Fruit fly (Drosophila melanogaster) whole organism, embryonic: ENCODE measurements around the gene Inx5.
A peak's percentile ranks its signal among the peaks of the same experiment; 100 is the strongest.

Experiments used
- ATbp ChIP-seq: fragments of 200-800 bp; sonication (Bioruptor generic); optimal IDR thresholded peaks from 2 replicates; lab custom pipeline; 2017; ENCODE audit warnings: missing biosample characterization, mild to moderate bottlenecking, missing genetic modification characterization, missing genetic modification reagents
- Asciz ChIP-seq: fragments of 200-800 bp; sonication (Bioruptor generic); optimal IDR thresholded peaks from 2 replicates; lab custom pipeline; 2017; ENCODE audit warnings: missing biosample characterization, mild to moderate bottlenecking, missing genetic modification characterization, missing genetic modification reagents
- Atf3 ChIP-seq: fragments of 200-800 bp; sonication (Bioruptor generic); optimal IDR thresholded peaks from 3 replicates; lab custom pipeline; 2016; ENCODE audit warnings: missing biosample characterization, missing genetic modification characterization
- CG10366 ChIP-seq: fragments of 200-800 bp; sonication (Bioruptor generic); IDR thresholded peaks from 2 replicates; pipeline ENCODE4 v1.3.6; 2022; ENCODE audit warnings: missing biosample characterization, missing genetic modification characterization
- CG11085 ChIP-seq: fragments of 200-800 bp; sonication (Bioruptor generic); IDR thresholded peaks from 2 replicates; pipeline ENCODE4 v1.3.6; 2022; ENCODE audit warnings: missing biosample characterization, missing genetic modification characterization
- CG11504 ChIP-seq: fragments of 200-800 bp; sonication (Bioruptor generic); optimal IDR thresholded peaks from 3 replicates; lab custom pipeline; 2019; ENCODE audit warnings: missing biosample characterization, mild to moderate bottlenecking, missing genetic modification characterization, moderate library complexity
- CG12219 ChIP-seq: fragments of 200-800 bp; sonication (Bioruptor generic); optimal IDR thresholded peaks from 3 replicates; lab custom pipeline; 2018; ENCODE audit warnings: missing biosample characterization, mild to moderate bottlenecking, missing genetic modification characterization
- CG12659 ChIP-seq: fragments of 200-800 bp; sonication (Bioruptor generic); optimal IDR thresholded peaks from 3 replicates; lab custom pipeline; 2017; ENCODE audit warnings: mild to moderate bottlenecking, missing biosample characterization, missing genetic modification reagents, missing genetic modification characterization
- CG13424 ChIP-seq: fragments of 200-800 bp; sonication (Bioruptor generic); optimal IDR thresholded peaks from 2 replicates; lab custom pipeline; 2019; ENCODE audit warnings: missing biosample characterization, mild to moderate bottlenecking, missing genetic modification characterization, moderate library complexity
- CG13894 ChIP-seq: fragments of 200-800 bp; sonication (Bioruptor generic); optimal IDR thresholded peaks from 3 replicates; lab custom pipeline; 2018; ENCODE audit warnings: missing biosample characterization, mild to moderate bottlenecking, missing genetic modification characterization, moderate library complexity
- CG14860 ChIP-seq: fragments of 200-800 bp; sonication (Bioruptor generic); IDR thresholded peaks from 3 replicates; pipeline ENCODE4 v1.3.6; 2022; ENCODE audit warnings: missing biosample characterization, missing genetic modification characterization; ENCODE audit not compliant: partially characterized antibody
- CG15269 ChIP-seq: fragments of 200-800 bp; sonication (Bioruptor generic); optimal IDR thresholded peaks from 2 replicates; lab custom pipeline; 2018; ENCODE audit warnings: missing biosample characterization, mild to moderate bottlenecking, missing genetic modification characterization, moderate library complexity
- CG2678 ChIP-seq: fragments of 200-800 bp; sonication (Bioruptor generic); optimal IDR thresholded peaks from 3 replicates; lab custom pipeline; 2019; ENCODE audit warnings: missing biosample characterization, mild to moderate bottlenecking, missing genetic modification characterization, moderate library complexity
- CG30020 ChIP-seq: fragments of 200-800 bp; optimal IDR thresholded peaks from 2 replicates; lab custom pipeline; 2019; ENCODE audit warnings: missing biosample characterization, mild to moderate bottlenecking, missing genetic modification characterization, moderate library complexity
- CG32532 ChIP-seq: fragments of 200-800 bp; sonication (Bioruptor generic); IDR thresholded peaks from 2 replicates; pipeline ENCODE4 v1.3.6; 2022; ENCODE audit warnings: missing biosample characterization, missing genetic modification characterization
- CG32772 ChIP-seq: fragments of 200-800 bp; sonication (Bioruptor generic); IDR thresholded peaks from 2 replicates; pipeline ENCODE4 v1.3.6; 2022; ENCODE audit warnings: missing biosample characterization, missing genetic modification characterization
- CG4854 ChIP-seq: fragments of 200-800 bp; sonication (Bioruptor generic); optimal IDR thresholded peaks from 2 replicates; lab custom pipeline; 2016; ENCODE audit warnings: missing biosample characterization, missing genetic modification characterization, inconsistent platforms
- CG7745 ChIP-seq: fragments of 200-800 bp; sonication (Bioruptor generic); optimal IDR thresholded peaks from 2 replicates; lab custom pipeline; 2018; ENCODE audit warnings: missing biosample characterization, mild to moderate bottlenecking, missing genetic modification characterization, moderate library complexity
- CoRest ChIP-seq: fragments of 200-800 bp; sonication (Bioruptor generic); optimal IDR thresholded peaks from 3 replicates; lab custom pipeline; 2018; ENCODE audit warnings: missing biosample characterization, mild to moderate bottlenecking, missing genetic modification characterization, moderate library complexity
- D19B ChIP-seq: fragments of 200-800 bp; sonication (Bioruptor generic); optimal IDR thresholded peaks from 2 replicates; lab custom pipeline; 2017; ENCODE audit warnings: missing biosample characterization, mild to moderate bottlenecking, missing genetic modification characterization
- ERR ChIP-seq: fragments of 200-800 bp; sonication (Bioruptor generic); optimal IDR thresholded peaks from 2 replicates; lab custom pipeline; 2016; ENCODE audit warnings: missing biosample characterization, missing genetic modification characterization
- Hr51 ChIP-seq, 2 experiments: fragments of 200-800 bp; sonication (Bioruptor generic); optimal IDR thresholded peaks; 2 replicates in 1 of 2; 3 replicates in 1 of 2; lab custom pipeline; 2016 to 2018; ENCODE audit warnings: missing biosample characterization in 2 of 2, missing genetic modification characterization in 2 of 2, mild to moderate bottlenecking in 1 of 2, moderate library complexity in 1 of 2
- MBD-R2 ChIP-seq: fragments of 200-800 bp; sonication (Bioruptor generic); IDR thresholded peaks from 2 replicates; pipeline ENCODE4 v1.3.6; 2022; ENCODE audit warnings: missing biosample characterization, missing genetic modification characterization
- NC2β ChIP-seq: fragments of 200-800 bp; sonication (Bioruptor generic); optimal IDR thresholded peaks from 2 replicates; lab custom pipeline; 2016; ENCODE audit warnings: missing biosample characterization, missing genetic modification characterization
- Neu2 ChIP-seq: fragments of 200-800 bp; sonication (Bioruptor generic); optimal IDR thresholded peaks from 3 replicates; lab custom pipeline; 2016; ENCODE audit warnings: missing biosample characterization, missing genetic modification characterization, borderline replicate concordance
- Poxn ChIP-seq: fragments of 200-800 bp; sonication (Bioruptor generic); IDR thresholded peaks from 2 replicates; pipeline ENCODE4 v1.3.6; 2022; ENCODE audit warnings: missing biosample characterization, missing genetic modification characterization
- abd-A ChIP-seq: fragments of 200-800 bp; sonication (Bioruptor generic); optimal IDR thresholded peaks from 3 replicates; lab custom pipeline; 2019; ENCODE audit warnings: missing biosample characterization, mild to moderate bottlenecking, missing genetic modification characterization, moderate library complexity
- ap ChIP-seq: fragments of 200-800 bp; sonication (Bioruptor generic); IDR thresholded peaks from 2 replicates; pipeline ENCODE4 v1.3.6; 2022; ENCODE audit warnings: missing biosample characterization, missing genetic modification characterization
- cato ChIP-seq: fragments of 200-800 bp; sonication (Bioruptor generic); optimal IDR thresholded peaks from 2 replicates; lab custom pipeline; 2016; ENCODE audit warnings: missing biosample characterization, missing genetic modification characterization, borderline replicate concordance
- chinmo ChIP-seq: fragments of 200-800 bp; sonication (Bioruptor generic); IDR thresholded peaks from 4 replicates; pipeline ENCODE4 v1.3.6; 2022; ENCODE audit warnings: missing biosample characterization, missing genetic modification characterization; ENCODE audit not compliant: partially characterized antibody
- crc ChIP-seq: fragments of 200-800 bp; sonication (Bioruptor generic); optimal IDR thresholded peaks from 2 replicates; lab custom pipeline; 2016; ENCODE audit warnings: missing biosample characterization, missing genetic modification characterization
- dpn ChIP-seq, 2 experiments: fragments of 200-800 bp; sonication (Bioruptor generic); optimal IDR thresholded peaks; 3 replicates each; lab custom pipeline; 2016; ENCODE audit warnings: missing biosample characterization in 2 of 2, missing genetic modification characterization in 2 of 2
- gsb-n ChIP-seq: fragments of 200-800 bp; sonication (Bioruptor generic); optimal IDR thresholded peaks from 3 replicates; lab custom pipeline; 2018; ENCODE audit warnings: missing biosample characterization, mild to moderate bottlenecking, missing genetic modification characterization
- hbn ChIP-seq: fragments of 200-800 bp; sonication (Bioruptor generic); IDR thresholded peaks from 2 replicates; pipeline ENCODE4 v1.3.6; 2022; ENCODE audit warnings: missing biosample characterization, missing genetic modification characterization; ENCODE audit not compliant: partially characterized antibody
- jing ChIP-seq: fragments of 200-800 bp; sonication (Bioruptor generic); optimal IDR thresholded peaks from 2 replicates; lab custom pipeline; 2018; ENCODE audit warnings: missing biosample characterization, mild to moderate bottlenecking, missing genetic modification characterization
- lab ChIP-seq: fragments of 200-800 bp; sonication (Bioruptor generic); optimal IDR thresholded peaks from 3 replicates; lab custom pipeline; 2017; ENCODE audit warnings: missing biosample characterization, missing genetic modification characterization, mild to moderate bottlenecking, moderate library complexity, missing genetic modification reagents
- lbe ChIP-seq: fragments of 200-800 bp; sonication (Bioruptor generic); optimal IDR thresholded peaks from 2 replicates; lab custom pipeline; 2016; ENCODE audit warnings: missing biosample characterization, mild to moderate bottlenecking, missing genetic modification characterization
- lilli ChIP-seq: fragments of 200-800 bp; sonication (Bioruptor generic); optimal IDR thresholded peaks from 3 replicates; lab custom pipeline; 2016; ENCODE audit warnings: missing biosample characterization, missing genetic modification characterization
- lmd ChIP-seq: fragments of 200-800 bp; sonication (Bioruptor generic); IDR thresholded peaks from 2 replicates; pipeline ENCODE4 v1.3.6; 2022; ENCODE audit warnings: missing biosample characterization, missing genetic modification characterization
- lola ChIP-seq, 3 experiments: fragments of >200 bp in 2 of 3; fragments of 200-800 bp in 1 of 3; sonication (Bioruptor generic) in 1 of 3; optimal IDR thresholded peaks; 2 replicates each; lab custom pipeline; 2017 to 2019; ENCODE audit warnings: missing biosample characterization in 3 of 3, missing genetic modification characterization in 3 of 3, mild to moderate bottlenecking in 1 of 3, moderate library complexity in 1 of 3
- mam ChIP-seq: fragments of 200-800 bp; sonication (Bioruptor generic); optimal IDR thresholded peaks from 3 replicates; lab custom pipeline; 2016; ENCODE audit warnings: missing biosample characterization, missing genetic modification characterization
- nom ChIP-seq: fragments of 200-800 bp; sonication (Bioruptor generic); optimal IDR thresholded peaks from 2 replicates; lab custom pipeline; 2017; ENCODE audit warnings: missing biosample characterization, missing genetic modification characterization, mild to moderate bottlenecking, moderate library complexity, missing genetic modification reagents
- row ChIP-seq: fragments of 200-800 bp; sonication (Bioruptor generic); IDR thresholded peaks from 3 replicates; pipeline ENCODE4 v1.3.6; 2022; ENCODE audit warnings: missing biosample characterization, missing genetic modification characterization
- sc ChIP-seq, 3 experiments: fragments of >200 bp in 2 of 3; fragments of 200-800 bp in 1 of 3; sonication (Bioruptor generic) in 1 of 3; optimal IDR thresholded peaks; 2 replicates in 2 of 3; 3 replicates in 1 of 3; lab custom pipeline; 2017; ENCODE audit warnings: mild to moderate bottlenecking in 1 of 3, missing biosample characterization in 1 of 3, missing genetic modification characterization in 1 of 3, missing genetic modification reagents in 1 of 3
- sd ChIP-seq: fragments of 200-800 bp; sonication (Bioruptor generic); optimal IDR thresholded peaks from 3 replicates; lab custom pipeline; 2018; ENCODE audit warnings: missing biosample characterization, mild to moderate bottlenecking, missing genetic modification characterization, moderate library complexity
- seq ChIP-seq: fragments of 200-800 bp; sonication (Bioruptor generic); IDR thresholded peaks from 2 replicates; pipeline ENCODE4 v1.3.6; 2022; ENCODE audit warnings: missing biosample characterization, missing genetic modification characterization
- sqz ChIP-seq: fragments of 200-800 bp; sonication (Bioruptor generic); optimal IDR thresholded peaks from 3 replicates; lab custom pipeline; 2018; ENCODE audit warnings: missing biosample characterization, mild to moderate bottlenecking, missing genetic modification characterization
- stc ChIP-seq: fragments of 200-800 bp; sonication (Bioruptor generic); IDR thresholded peaks from 2 replicates; pipeline ENCODE4 v1.3.6; 2022; ENCODE audit warnings: missing biosample characterization, missing genetic modification characterization
- toy ChIP-seq: fragments of 200-800 bp; sonication (Bioruptor generic); IDR thresholded peaks from 2 replicates; pipeline ENCODE4 v1.3.6; 2022; ENCODE audit warnings: missing biosample characterization, missing genetic modification characterization
- wdn ChIP-seq: fragments of 200-800 bp; sonication (Bioruptor generic); IDR thresholded peaks from 2 replicates; pipeline ENCODE4 v1.3.6; 2022; ENCODE audit warnings: missing biosample characterization, missing genetic modification characterization

The Inx5 gene

dm6 chrX:19174092-19174491 is 3.4 kb upstream of the Inx5 start (continued):
- no peak for TF ChIP-seq lbe (GFP tag; lab: Kevin White, UChicago)
- no peak for TF ChIP-seq gsb-n (tag; lab: Kevin White, UChicago)
- no peak for TF ChIP-seq cato (GFP tag; lab: Kevin White, UChicago)
- no peak for TF ChIP-seq ERR (GFP tag; lab: Kevin White, UChicago)
- peak in 1 of 2 experiments; percentile 40 for TF ChIP-seq Hr51 (GFP tag; optimal IDR thresholded peaks at IDR 0.05; lab: Kevin White, UChicago)
- TF ChIP-seq CG2678 (tag; lab: Kevin White, UChicago), result peak; percentile 28
- TF ChIP-seq lmd (GFP tag; lab: Robert Waterston, UW), result no peak
- peak; percentile 7; the same call in 1 of the 2 replicates for TF ChIP-seq CG32532 (GFP tag; lab: Robert Waterston, UW)
- no peak for TF ChIP-seq CG12219
- TF ChIP-seq nom (GFP tag; lab: Kevin White, UChicago), result no peak
- no peak for TF ChIP-seq CG13894 (tag; lab: Kevin White, UChicago)
- no peak for TF ChIP-seq stc
- TF ChIP-seq row (GFP tag; lab: Robert Waterston, UW), result peak; percentile 48
- no peak for TF ChIP-seq toy (GFP tag; lab: Robert Waterston, UW)
- TF ChIP-seq D19B, result peak; percentile 76
- TF ChIP-seq CG7745 (tag; lab: Kevin White, UChicago), result no peak
- TF ChIP-seq seq (GFP tag; lab: Robert Waterston, UW), result no peak
- TF ChIP-seq lab (GFP tag; lab: Kevin White, UChicago), result no peak
- TF ChIP-seq sqz (GFP tag; lab: Kevin White, UChicago), result no peak
- no peak for TF ChIP-seq Neu2 (GFP tag; lab: Kevin White, UChicago)
- peak; percentile 12 for TF ChIP-seq lilli
- TF ChIP-seq CG14860 (GFP tag; lab: Robert Waterston, UW), result no peak
- TF ChIP-seq Asciz (GFP tag; lab: Kevin White, UChicago), result no peak
- TF ChIP-seq mam (GFP tag; lab: Kevin White, UChicago), result no peak
- TF ChIP-seq CG11504 (tag; lab: Kevin White, UChicago), result peak; percentile 25
- TF ChIP-seq NC2β, result no peak
- no peak for TF ChIP-seq CG4854 (GFP tag; lab: Kevin White, UChicago)
- no peak for TF ChIP-seq MBD-R2
- TF ChIP-seq abd-A (tag; lab: Kevin White, UChicago), result no peak
- no peak for TF ChIP-seq jing (GFP tag; lab: Kevin White, UChicago)
- TF ChIP-seq CG11085 (GFP tag; lab: Robert Waterston, UW), result no peak
- TF ChIP-seq ap, result no peak
- no peak for TF ChIP-seq CG32772 (GFP tag; lab: Robert Waterston, UW)
- no peak for TF ChIP-seq CG13424 (tag; lab: Kevin White, UChicago)
- TF ChIP-seq CG10366, result peak; percentile 8; the same call in 1 of the 2 replicates
- peak; percentile 49 for TF ChIP-seq CoRest (tag; lab: Kevin White, UChicago)
- TF ChIP-seq ATbp (GFP tag; lab: Kevin White, UChicago), result no peak
- no peak for TF ChIP-seq sd (tag; lab: Kevin White, UChicago)
- no peak for TF ChIP-seq crc
- TF ChIP-seq hbn (GFP tag; lab: Robert Waterston, UW), result no peak
- TF ChIP-seq Poxn (GFP tag; lab: Robert Waterston, UW), result no peak
- no peak for TF ChIP-seq sc (optimal IDR thresholded peaks at IDR 0.05; lab: Kevin White, UChicago)
- TF ChIP-seq sc (GFP tag; optimal IDR thresholded peaks at IDR 0.05; lab: Kevin White, UChicago), result no peak
- TF ChIP-seq CG15269 (tag; lab: Kevin White, UChicago), result peak; percentile 22
- no peak for TF ChIP-seq CG30020 (tag; lab: Kevin White, UChicago)
- TF ChIP-seq wdn (GFP tag; lab: Robert Waterston, UW), result no peak
- TF ChIP-seq chinmo (GFP tag; lab: Robert Waterston, UW), result no peak
- peak; percentile 2 for TF ChIP-seq CG12659
- TF ChIP-seq lola (GFP tag; optimal IDR thresholded peaks at IDR 0.05; lab: Kevin White, UChicago), result no peak
- TF ChIP-seq Atf3 (GFP tag; lab: Kevin White, UChicago), result no peak
- peak in 1 of 2 experiments; percentile 8 for TF ChIP-seq dpn (GFP tag; optimal IDR thresholded peaks at IDR 0.05; lab: Kevin White, UChicago)
